Worm (Caenorhabditis elegans): ENCODE data around the gene nhr-170.

nhr-170 gene

ce11 chrV:18800811-18801210, at the start of gene nhr-170:
TSS of gene nhr-170 (minus strand) at chrV:18800826.
- TF ChIP-seq nhr-237 (tag; optimal IDR thresholded peaks at IDR 0.05) (no peak), lir-3 (tag; optimal IDR thresholded peaks at IDR 0.05) (no peak), ceh-62 (tag; optimal IDR thresholded peaks at IDR 0.05) (no peak), aly-2 (tag; optimal IDR thresholded peaks at IDR 0.05) (no peak), F49E8.2 (tag; optimal IDR thresholded peaks at IDR 0.05; ENCODE audit: borderline replicate concordance) (no peak), ceh-20 (GFP tag; IDR thresholded peaks at IDR 0.05) (no peak), daf-16 (GFP tag; optimal IDR thresholded peaks at IDR 0.05) (no peak), daf-16 (tag; optimal IDR thresholded peaks at IDR 0.05) (peak; percentile 24), hlh-30 (tag; optimal IDR thresholded peaks at IDR 0.05; ENCODE audit: insufficient read depth) (peak; percentile 50), daf-19 (GFP tag; conservative IDR thresholded peaks at IDR 0.05) (no peak), ceh-32 (tag; optimal IDR thresholded peaks at IDR 0.05; ENCODE audit: poor library complexity) (no peak), arid-1 (GFP tag; conservative IDR thresholded peaks at IDR 0.05) (no peak), ctbp-1 (GFP tag; IDR thresholded peaks at IDR 0.05) (no peak), F26F4.8 (GFP tag; conservative IDR thresholded peaks at IDR 0.05) (no peak), lsy-2 (tag; optimal IDR thresholded peaks at IDR 0.05) (no peak), unc-130 (GFP tag; optimal IDR thresholded peaks at IDR 0.05) (no peak), Y105C5A.15 (GFP tag; IDR thresholded peaks at IDR 0.05) (no peak), zag-1 (tag; optimal IDR thresholded peaks at IDR 0.05) (no peak), dmd-9 (GFP tag; IDR thresholded peaks at IDR 0.05) (no peak), unc-62 (GFP tag; optimal IDR thresholded peaks at IDR 0.05 in 1 of 2) (no peak), unc-62 (tag; optimal IDR thresholded peaks at IDR 0.05) (no peak), php-3 (GFP tag; IDR thresholded peaks at IDR 0.05) (no peak), ZK546.5 (tag; optimal IDR thresholded peaks at IDR 0.05) (no peak), set-16 (GFP tag; IDR thresholded peaks at IDR 0.05) (no peak), nhr-6 (tag; optimal IDR thresholded peaks at IDR 0.05) (no peak), nhr-11 (tag; optimal IDR thresholded peaks at IDR 0.05) (no peak), aha-1 (tag) (peak; percentile 21), nhr-111 (GFP tag; optimal IDR thresholded peaks at IDR 0.05) (no peak), fos-1 (tag; optimal IDR thresholded peaks at IDR 0.05) (no peak)

- TF ChIP-seq dmd-8 (GFP tag; IDR thresholded peaks at IDR 0.05) (no peak), spr-3 (GFP tag; optimal IDR thresholded peaks at IDR 0.05) (no peak), daf-8 (GFP tag; IDR thresholded peaks at IDR 0.05) (no peak), Y5F2A.4 (GFP tag; optimal IDR thresholded peaks at IDR 0.05) (no peak), sdz-12 (GFP tag; optimal IDR thresholded peaks at IDR 0.05) (no peak), snpc-1.2 (GFP tag; IDR thresholded peaks at IDR 0.05) (no peak), lin-15B (tag; optimal IDR thresholded peaks at IDR 0.05) (no peak), madf-5 (GFP tag; IDR thresholded peaks at IDR 0.05) (no peak), nhr-111 (GFP tag; optimal IDR thresholded peaks at IDR 0.05) (no peak), lim-7 (GFP tag; IDR thresholded peaks at IDR 0.05) (no peak), lsy-2 (tag; optimal IDR thresholded peaks at IDR 0.05) (no peak), ceh-28 (tag; optimal IDR thresholded peaks at IDR 0.05) (no peak), nhr-28 (tag; optimal IDR thresholded peaks at IDR 0.05) (no peak), nhr-42 (GFP tag; IDR thresholded peaks at IDR 0.05) (no peak), lin-13 (GFP tag; optimal IDR thresholded peaks at IDR 0.05) (no peak), nhr-237 (tag; optimal IDR thresholded peaks at IDR 0.05) (no peak), set-16 (GFP tag; IDR thresholded peaks at IDR 0.05) (no peak), nhr-6 (tag; optimal IDR thresholded peaks at IDR 0.05) (no peak), mxl-2 (GFP tag; conservative IDR thresholded peaks at IDR 0.05) (no peak), attf-4 (tag; optimal IDR thresholded peaks at IDR 0.05) (no peak)
Measured at ce11 chrV:18848578-18848977, 48.0 kb upstream of the nhr-170 start.
